Worm (Caenorhabditis elegans) whole organism, L1 larva: Measurements from ENCODE around the gene F09G8.7.

Experiments
- lin-15B ChIP-seq: fragments of 150-350 bp; sonication (generic microtip); optimal IDR thresholded peaks from 3 replicates; lab custom pipeline; 2014; ENCODE audit warnings: missing biosample characterization, missing genetic modification characterization
- mef-2 ChIP-seq: fragments of 150-350 bp; optimal IDR thresholded peaks from 2 replicates; lab custom pipeline; 2014; ENCODE audit warnings: missing biosample characterization, missing genetic modification characterization
- nhr-237 ChIP-seq: fragments of 150-350 bp; optimal IDR thresholded peaks from 2 replicates; lab custom pipeline; 2014; ENCODE audit warnings: missing biosample characterization, missing genetic modification characterization

DNA sequence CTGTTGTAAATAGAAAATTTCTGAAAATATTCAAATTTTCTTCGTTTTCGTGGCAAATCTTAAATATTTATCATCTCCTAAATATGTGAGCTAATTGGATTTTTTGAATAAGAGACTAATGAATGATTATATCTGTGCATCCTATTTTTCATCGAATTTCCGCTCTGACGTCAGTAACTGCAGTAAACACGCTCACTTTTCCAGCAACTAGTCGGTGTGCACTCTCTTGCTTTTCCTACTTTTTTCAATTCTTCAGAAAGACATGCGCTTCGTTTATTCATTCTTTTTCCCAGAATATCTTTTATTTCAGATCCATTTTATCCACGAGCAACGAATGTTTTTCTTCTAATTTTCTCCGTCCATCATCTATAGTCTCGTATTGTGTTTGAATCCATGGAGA is 38.7 kb downstream of the F09G8.7 start:
- TF ChIP-seq mef-2 = no peak
- no peak for TF ChIP-seq nhr-237
- TF ChIP-seq lin-15B (tag; lab: Kevin White, UChicago) = no peak
